Fruit fly (Drosophila melanogaster): ENCODE results near the gene CG10013.
A peak's percentile ranks its signal among the peaks of the same experiment; 100 is the strongest.

CG10013 gene

dm6 chr3R:12316420-12316819, 6.9 kb upstream of the CG10013 start:
- TF ChIP-seq CG14711 (tag; optimal IDR thresholded peaks at IDR 0.05) (no peak), CG1620 (GFP tag; optimal IDR thresholded peaks at IDR 0.05) (no peak), CG11617 (GFP tag; optimal IDR thresholded peaks at IDR 0.05) (no peak), Mnt (GFP tag; optimal IDR thresholded peaks at IDR 0.05) (no peak), CG12768 (GFP tag; optimal IDR thresholded peaks at IDR 0.05) (no peak), CG7101 (tag; optimal IDR thresholded peaks at IDR 0.05) (no peak), CG7045 (GFP tag; optimal IDR thresholded peaks at IDR 0.05) (no peak), tj (GFP tag; optimal IDR thresholded peaks at IDR 0.05) (no peak), cnc (optimal IDR thresholded peaks at IDR 0.05) (no peak), kay (GFP tag; ENCODE audit: borderline replicate concordance) (no peak), ovo (GFP tag; optimal IDR thresholded peaks at IDR 0.05) (no peak), Crg-1 (GFP tag; optimal IDR thresholded peaks at IDR 0.05) (no peak), pad (GFP tag; optimal IDR thresholded peaks at IDR 0.05) (no peak)

- TF ChIP-seq CG14711 (tag; optimal IDR thresholded peaks at IDR 0.05) = no peak
- no peak for TF ChIP-seq pad (GFP tag; optimal IDR thresholded peaks at IDR 0.05)
Observed at dm6 chr3R:12317325-12317724, 6.0 kb upstream of the CG10013 start.

dm6 chr3R:12326855-12327254, 3.5 kb downstream of the CG10013 start:
- TF ChIP-seq toe (GFP tag; optimal IDR thresholded peaks at IDR 0.05) (no peak), Hr96 (GFP tag; optimal IDR thresholded peaks at IDR 0.05) (no peak), cnc (optimal IDR thresholded peaks at IDR 0.05) (no peak), CG1620 (GFP tag; optimal IDR thresholded peaks at IDR 0.05) (no peak), CG7045 (GFP tag; optimal IDR thresholded peaks at IDR 0.05) (no peak), Crg-1 (GFP tag; optimal IDR thresholded peaks at IDR 0.05) (no peak), CG33017 (tag; optimal IDR thresholded peaks at IDR 0.05) (no peak), CG5204 (GFP tag; optimal IDR thresholded peaks at IDR 0.05) (no peak), tj (GFP tag; optimal IDR thresholded peaks at IDR 0.05) (no peak), Mnt (GFP tag; optimal IDR thresholded peaks at IDR 0.05) (no peak), pad (GFP tag; optimal IDR thresholded peaks at IDR 0.05) (no peak), Clk (GFP tag; optimal IDR thresholded peaks at IDR 0.05) (no peak), CG14711 (tag; optimal IDR thresholded peaks at IDR 0.05) (no peak)

dm6 chr3R:12329827-12330226, 6.5 kb downstream of the CG10013 start:
- no peak for TF ChIP-seq Hr96 (GFP tag; optimal IDR thresholded peaks at IDR 0.05)
- TF ChIP-seq ovo (GFP tag; optimal IDR thresholded peaks at IDR 0.05) = no peak
- TF ChIP-seq CG12768 (GFP tag; optimal IDR thresholded peaks at IDR 0.05) = no peak
- TF ChIP-seq CG11617 (GFP tag; optimal IDR thresholded peaks at IDR 0.05) = no peak
- TF ChIP-seq cic (GFP tag; optimal IDR thresholded peaks at IDR 0.05) = no peak
- no peak for TF ChIP-seq Clk (GFP tag; optimal IDR thresholded peaks at IDR 0.05)
- no peak for TF ChIP-seq cnc (optimal IDR thresholded peaks at IDR 0.05)
- no peak for TF ChIP-seq CG33017 (tag; optimal IDR thresholded peaks at IDR 0.05)
- TF ChIP-seq bab1 (GFP tag; optimal IDR thresholded peaks at IDR 0.05) = no peak
- TF ChIP-seq pad (GFP tag; optimal IDR thresholded peaks at IDR 0.05) = no peak
- no peak for TF ChIP-seq CG14711 (tag; optimal IDR thresholded peaks at IDR 0.05)
- no peak for TF ChIP-seq CG5204 (GFP tag; optimal IDR thresholded peaks at IDR 0.05)
- TF ChIP-seq tj (GFP tag; optimal IDR thresholded peaks at IDR 0.05) = no peak
- no peak for TF ChIP-seq CG7101 (tag; optimal IDR thresholded peaks at IDR 0.05)
- TF ChIP-seq toe (GFP tag; optimal IDR thresholded peaks at IDR 0.05) = no peak

dm6 chr3R:12341374-12341773, 18.1 kb downstream of the CG10013 start, which contains the start of gene Sgsf:
Gene Sgsf (plus strand): TSS chr3R:12341674.
- no peak for TF ChIP-seq kay (GFP tag; ENCODE audit: borderline replicate concordance)
- no peak for TF ChIP-seq cic (GFP tag; optimal IDR thresholded peaks at IDR 0.05)
- TF ChIP-seq bab1 (GFP tag; optimal IDR thresholded peaks at IDR 0.05) = no peak
- no peak for TF ChIP-seq CG11617 (GFP tag; optimal IDR thresholded peaks at IDR 0.05)
- TF ChIP-seq toe (GFP tag; optimal IDR thresholded peaks at IDR 0.05) = no peak
- TF ChIP-seq CG1620 (GFP tag; optimal IDR thresholded peaks at IDR 0.05) = no peak
- TF ChIP-seq CG5204 (GFP tag; optimal IDR thresholded peaks at IDR 0.05) = no peak
- no peak for TF ChIP-seq CG7045 (GFP tag; optimal IDR thresholded peaks at IDR 0.05)
- TF ChIP-seq tj (GFP tag; optimal IDR thresholded peaks at IDR 0.05) = no peak
- TF ChIP-seq Clk (GFP tag; optimal IDR thresholded peaks at IDR 0.05) = no peak
- no peak for TF ChIP-seq Crg-1 (GFP tag; optimal IDR thresholded peaks at IDR 0.05)
- no peak for TF ChIP-seq cnc (optimal IDR thresholded peaks at IDR 0.05)

dm6 chr3R:12344914-12345549, 21.7 kb downstream of the CG10013 start:
- no peak for TF ChIP-seq tj (GFP tag; optimal IDR thresholded peaks at IDR 0.05)
- no peak for TF ChIP-seq CG5204 (GFP tag; optimal IDR thresholded peaks at IDR 0.05)
- peak; percentile 54 for TF ChIP-seq kay (GFP tag; ENCODE audit: borderline replicate concordance)
- TF ChIP-seq cic (GFP tag; optimal IDR thresholded peaks at IDR 0.05) = no peak
- TF ChIP-seq CG33017 (tag; optimal IDR thresholded peaks at IDR 0.05) = no peak
- no peak for TF ChIP-seq bab1 (GFP tag; optimal IDR thresholded peaks at IDR 0.05)
- no peak for TF ChIP-seq CG1620 (GFP tag; optimal IDR thresholded peaks at IDR 0.05)

- TF ChIP-seq CG1620 (GFP tag; optimal IDR thresholded peaks at IDR 0.05) (no peak), CG7101 (tag; optimal IDR thresholded peaks at IDR 0.05) (no peak), Hr96 (GFP tag; optimal IDR thresholded peaks at IDR 0.05) (no peak), Crg-1 (GFP tag; optimal IDR thresholded peaks at IDR 0.05) (no peak), CG33017 (tag; optimal IDR thresholded peaks at IDR 0.05) (no peak), Mnt (GFP tag; optimal IDR thresholded peaks at IDR 0.05) (no peak), ovo (GFP tag; optimal IDR thresholded peaks at IDR 0.05) (no peak)
Observed at dm6 chr3R:12345989-12346388, 22.7 kb downstream of the CG10013 start.
